Worm (Caenorhabditis elegans): ENCODE measurements around the gene nhr-121.
A peak's percentile ranks its signal among the peaks of the same experiment; 100 is the strongest.

The nhr-121 gene

DNA sequence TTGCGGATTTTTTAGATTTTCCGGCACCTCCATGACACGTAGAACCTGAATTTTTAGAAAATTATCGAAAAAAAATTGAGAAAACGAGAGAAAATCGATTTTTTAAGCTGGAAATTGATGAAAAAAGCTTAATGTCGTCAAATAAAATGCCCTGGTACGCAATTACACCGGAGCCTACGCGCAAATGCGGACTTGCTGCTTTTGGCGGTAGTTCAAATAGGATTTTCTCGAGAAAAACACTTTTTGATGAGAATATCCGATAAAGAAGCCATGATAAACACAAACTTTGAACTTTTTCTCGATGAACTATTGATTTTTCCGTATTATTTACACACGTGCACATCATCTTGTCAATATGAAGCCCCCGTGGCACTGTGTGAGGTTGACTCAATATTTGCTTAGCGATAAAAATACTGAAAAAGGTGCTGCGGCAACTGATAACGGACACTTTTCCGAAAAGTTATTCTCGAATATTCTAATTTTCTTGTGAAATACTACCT lies 36.4 kb downstream of the nhr-121 start, which contains the start of the genes W04B5.5 and W04B5.3 (continued):
- TF ChIP-seq jun-1 (tag; optimal IDR thresholded peaks at IDR 0.05) (peak; percentile 70), lsy-12 (tag; optimal IDR thresholded peaks at IDR 0.05) (no peak), fos-1 (tag; optimal IDR thresholded peaks at IDR 0.05) (no peak), ceh-82 (tag; optimal IDR thresholded peaks at IDR 0.05) (peak; percentile 3), daf-12 (tag; optimal IDR thresholded peaks at IDR 0.05) (no peak), egl-5 (tag; optimal IDR thresholded peaks at IDR 0.05) (no peak), nhr-28 (tag; optimal IDR thresholded peaks at IDR 0.05) (no peak), unc-39 (tag; optimal IDR thresholded peaks at IDR 0.05) (no peak), ceh-9 (tag; optimal IDR thresholded peaks at IDR 0.05) (no peak), nhr-25 (tag; optimal IDR thresholded peaks at IDR 0.05) (no peak), nhr-77 (tag; optimal IDR thresholded peaks at IDR 0.05) (no peak), nhr-237 (tag; optimal IDR thresholded peaks at IDR 0.05) (no peak), sea-2 (GFP tag; optimal IDR thresholded peaks at IDR 0.05) (no peak), pha-4 (tag; optimal IDR thresholded peaks at IDR 0.05) (peak; percentile 98), ztf-11 (tag; optimal IDR thresholded peaks at IDR 0.05) (no peak), hmg-11 (tag; optimal IDR thresholded peaks at IDR 0.05) (peak; percentile 78)

DNA sequence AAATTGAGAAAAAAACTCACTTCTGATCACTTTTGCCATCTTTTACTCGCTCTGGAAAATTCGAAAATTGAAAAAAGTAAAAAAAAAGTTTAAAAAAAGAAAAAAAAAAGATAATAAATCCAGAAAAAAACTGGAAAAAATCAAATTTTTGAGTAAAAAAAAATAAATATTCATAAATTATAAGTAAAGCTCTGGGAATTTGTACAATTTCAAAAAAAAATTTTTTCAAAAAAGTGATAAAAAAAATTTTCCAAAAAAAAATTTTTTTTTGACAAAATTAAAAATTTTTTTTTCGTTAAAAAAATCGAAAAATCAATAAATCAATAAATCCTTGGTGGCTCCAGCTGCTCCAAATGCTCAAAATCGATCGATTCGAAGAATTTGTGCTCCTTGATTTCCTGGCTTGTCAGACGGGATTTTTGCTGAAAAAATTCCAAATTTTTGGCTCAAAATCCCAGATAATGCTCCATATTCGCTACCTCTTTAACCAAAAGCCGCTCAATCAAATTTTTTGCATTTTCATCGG lies 43.6 kb downstream of the nhr-121 start, which contains the start of gene mrpl-30:
TSS of gene mrpl-30 (minus strand) at position 51 of the 526 bp plus-strand sequence.
- no peak for TF ChIP-seq eor-1 (tag; optimal IDR thresholded peaks at IDR 0.05)
- TF ChIP-seq ceh-28 (tag; optimal IDR thresholded peaks at IDR 0.05) = peak; percentile 76
- TF ChIP-seq nfya-1 (tag; optimal IDR thresholded peaks at IDR 0.05; ENCODE audit: insufficient read depth) = no peak
- no peak for TF ChIP-seq fkh-10 (GFP tag; optimal IDR thresholded peaks at IDR 0.05)
- no peak for TF ChIP-seq aly-2 (tag; optimal IDR thresholded peaks at IDR 0.05)
- no peak for TF ChIP-seq lin-15B (tag; optimal IDR thresholded peaks at IDR 0.05)
- no peak for TF ChIP-seq egl-27 (tag; optimal IDR thresholded peaks at IDR 0.05)
- TF ChIP-seq sea-2 (GFP tag; optimal IDR thresholded peaks at IDR 0.05) = no peak
- no peak for TF ChIP-seq ama-1 (optimal IDR thresholded peaks at IDR 0.05)

DNA sequence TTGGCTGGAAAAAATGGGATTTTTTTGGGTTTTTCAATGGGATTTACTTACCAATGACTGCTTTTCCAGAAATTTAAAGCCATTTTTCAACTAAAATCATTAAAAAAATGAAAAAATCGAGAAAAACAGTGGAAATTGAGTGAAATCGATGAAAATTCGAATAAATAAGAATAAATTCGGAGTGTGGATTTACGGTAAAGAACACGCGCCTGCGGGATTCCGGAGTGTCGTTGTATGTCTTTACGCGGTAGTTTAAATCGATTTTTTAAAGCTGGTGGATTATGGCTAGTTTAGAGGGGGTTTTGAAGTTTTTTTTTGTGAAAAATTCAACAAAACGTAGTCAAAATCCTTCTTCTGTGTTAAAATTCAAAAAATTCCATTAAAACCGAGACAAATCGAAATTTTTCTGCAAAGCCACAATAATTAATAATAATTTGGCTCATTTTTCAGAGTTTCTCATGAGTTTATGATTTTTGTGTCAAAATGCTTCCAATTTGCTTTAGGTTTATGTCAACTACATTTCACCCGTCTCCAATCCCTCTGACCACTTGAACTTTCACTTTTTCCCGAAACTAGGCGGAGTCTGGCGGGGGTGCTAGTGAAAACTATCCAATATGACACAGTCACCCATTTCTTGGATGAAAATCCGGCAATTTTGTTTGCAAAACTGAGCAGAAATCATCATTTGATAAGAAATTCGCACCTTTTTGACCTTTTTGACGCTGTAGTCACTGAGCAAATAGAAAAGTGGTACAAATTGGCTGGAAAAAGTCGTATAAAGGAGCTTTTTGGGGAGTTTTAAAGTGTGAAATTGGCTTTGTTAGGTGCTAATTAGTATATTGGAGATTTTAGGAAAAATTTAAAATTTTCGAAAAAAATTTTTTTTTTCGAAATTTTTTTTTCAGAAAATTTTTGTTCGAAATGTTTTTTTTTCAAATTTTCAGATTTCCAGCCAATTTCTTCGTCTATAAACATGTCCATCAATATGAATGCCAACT lies 53.2 kb downstream of the nhr-121 start, which contains the start of the genes cic-1 and strm-1:
TSS of gene cic-1 (minus strand) at position 96 of the 998 bp plus-strand sequence.
TSS of gene strm-1 (plus strand) at position 945 of the 998 bp plus-strand sequence.
- TF ChIP-seq unc-62 (GFP tag; optimal IDR thresholded peaks at IDR 0.05) (no peak), nhr-28 (tag; optimal IDR thresholded peaks at IDR 0.05) (no peak), nhr-11 (tag; optimal IDR thresholded peaks at IDR 0.05) (no peak), fkh-2 (tag; optimal IDR thresholded peaks at IDR 0.05) (no peak), nfya-1 (tag; optimal IDR thresholded peaks at IDR 0.05; ENCODE audit: insufficient read depth) (peak; percentile 50), elt-1 (tag; optimal IDR thresholded peaks at IDR 0.05) (no peak), pqm-1 (tag; optimal IDR thresholded peaks at IDR 0.05) (peak; percentile 6), ztf-4 (tag; optimal IDR thresholded peaks at IDR 0.05) (no peak), lin-39 (tag; optimal IDR thresholded peaks at IDR 0.05) (peak; percentile 22), nhr-12 (tag; optimal IDR thresholded peaks at IDR 0.05) (no peak), nhr-43 (tag; optimal IDR thresholded peaks at IDR 0.05; ENCODE audit: poor library complexity, severe bottlenecking) (no peak), ceh-9 (tag; optimal IDR thresholded peaks at IDR 0.05) (no peak), ceh-82 (tag; optimal IDR thresholded peaks at IDR 0.05) (no peak), nhr-23 (tag; optimal IDR thresholded peaks at IDR 0.05) (no peak), R02D3.7 (tag; optimal IDR thresholded peaks at IDR 0.05) (peak; percentile 98), ceh-28 (tag; optimal IDR thresholded peaks at IDR 0.05) (peak; percentile 68), eor-1 (tag; optimal IDR thresholded peaks at IDR 0.05) (no peak), fos-1 (tag; optimal IDR thresholded peaks at IDR 0.05) (no peak), unc-39 (tag; optimal IDR thresholded peaks at IDR 0.05) (no peak), elt-2 (tag; optimal IDR thresholded peaks at IDR 0.05) (no peak), mml-1 (tag; optimal IDR thresholded peaks at IDR 0.05) (no peak), hmg-11 (tag; optimal IDR thresholded peaks at IDR 0.05) (peak; percentile 59), pha-4 (tag; optimal IDR thresholded peaks at IDR 0.05) (peak; percentile 56), nhr-77 (tag; optimal IDR thresholded peaks at IDR 0.05) (no peak), fkh-10 (GFP tag; optimal IDR thresholded peaks at IDR 0.05) (no peak), egl-27 (tag; optimal IDR thresholded peaks at IDR 0.05) (no peak), mdl-1 (tag; optimal IDR thresholded peaks at IDR 0.05) (no peak), ama-1 (optimal IDR thresholded peaks at IDR 0.05) (no peak), ztf-11 (tag; optimal IDR thresholded peaks at IDR 0.05) (no peak), ceh-16 (tag; optimal IDR thresholded peaks at IDR 0.05) (no peak), ZK546.5 (tag; optimal IDR thresholded peaks at IDR 0.05) (no peak), lin-15B (tag; optimal IDR thresholded peaks at IDR 0.05) (peak; percentile 69), nhr-237 (tag; optimal IDR thresholded peaks at IDR 0.05) (no peak), nhr-67 (tag; optimal IDR thresholded peaks at IDR 0.05) (no peak), tbx-2 (tag; optimal IDR thresholded peaks at IDR 0.05) (no peak), nhr-25 (tag; optimal IDR thresholded peaks at IDR 0.05) (no peak), zag-1 (tag; optimal IDR thresholded peaks at IDR 0.05) (no peak), jun-1 (tag; optimal IDR thresholded peaks at IDR 0.05) (no peak), lsy-12 (tag; optimal IDR thresholded peaks at IDR 0.05) (no peak), egl-5 (tag; optimal IDR thresholded peaks at IDR 0.05) (peak; percentile 27), nhr-76 (tag; optimal IDR thresholded peaks at IDR 0.05) (no peak)
